Worm (Caenorhabditis elegans): Measurements from ENCODE around the gene utp-20.
A peak's percentile ranks its signal among the peaks of the same experiment; 100 is the strongest.

utp-20 gene

DNA sequence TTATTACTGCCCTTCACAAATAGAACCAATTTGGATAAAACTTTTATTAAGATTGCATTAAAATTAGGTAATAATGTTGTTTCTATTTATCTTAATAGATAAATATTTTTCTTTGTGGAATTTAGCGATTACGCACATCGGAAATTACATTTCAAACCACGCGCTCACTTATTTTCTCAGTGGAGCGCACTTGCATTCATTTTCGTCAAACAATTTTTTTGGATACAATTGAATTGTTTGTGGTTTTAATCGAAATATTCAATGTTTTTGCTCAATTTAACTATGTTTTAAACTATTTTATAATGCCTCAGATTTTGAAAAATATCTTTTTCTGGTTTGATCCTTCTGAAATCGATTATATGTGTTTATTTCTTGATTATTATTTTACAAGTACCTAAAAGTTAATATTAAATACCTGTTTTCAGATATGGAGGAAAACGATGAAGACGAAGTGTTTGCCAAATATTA lies at the start of gene utp-20:
Gene utp-20 (plus strand): TSS at position 418 of the 468 bp plus-strand sequence.
- no peak for TF ChIP-seq daf-8 (GFP tag; IDR thresholded peaks at IDR 0.05)
- no peak for TF ChIP-seq pqm-1 (tag; optimal IDR thresholded peaks at IDR 0.05)
- no peak for TF ChIP-seq dmd-9 (GFP tag; IDR thresholded peaks at IDR 0.05)
- TF ChIP-seq cey-2 (tag; optimal IDR thresholded peaks at IDR 0.05; ENCODE audit: borderline replicate concordance, insufficient read depth) = no peak
- no peak for TF ChIP-seq hmg-1.1 (GFP tag; IDR thresholded peaks at IDR 0.05)
- TF ChIP-seq madf-5 (GFP tag; IDR thresholded peaks at IDR 0.05) = no peak
- no peak for TF ChIP-seq mxl-3 (GFP tag; optimal IDR thresholded peaks at IDR 0.05)
- no peak for TF ChIP-seq skn-1 (tag; optimal IDR thresholded peaks at IDR 0.05)
- no peak for TF ChIP-seq nhr-28 (tag; optimal IDR thresholded peaks at IDR 0.05)
- TF ChIP-seq Y105C5A.15 (GFP tag; IDR thresholded peaks at IDR 0.05) = no peak
- no peak for TF ChIP-seq lsy-2 (tag; optimal IDR thresholded peaks at IDR 0.05)
- no peak for TF ChIP-seq daf-12 (tag; optimal IDR thresholded peaks at IDR 0.05)
- no peak for TF ChIP-seq ceh-20 (GFP tag; IDR thresholded peaks at IDR 0.05)
- no peak for TF ChIP-seq zag-1 (tag; optimal IDR thresholded peaks at IDR 0.05)
- no peak for TF ChIP-seq madf-9 (GFP tag; conservative IDR thresholded peaks at IDR 0.05)
- TF ChIP-seq zfp-3 (GFP tag; conservative IDR thresholded peaks at IDR 0.05) = no peak
- no peak for TF ChIP-seq nhr-25 (tag; optimal IDR thresholded peaks at IDR 0.05; ENCODE audit: borderline replicate concordance, insufficient read depth)
- TF ChIP-seq zip-2 (tag; optimal IDR thresholded peaks at IDR 0.05) = no peak
- no peak for TF ChIP-seq tra-1 (GFP tag; IDR thresholded peaks at IDR 0.05)
- TF ChIP-seq spr-3 (GFP tag; optimal IDR thresholded peaks at IDR 0.05) = no peak
- TF ChIP-seq snpc-1.2 (GFP tag; IDR thresholded peaks at IDR 0.05) = no peak
- no peak for TF ChIP-seq snpc-4 (tag; optimal IDR thresholded peaks at IDR 0.05)
- no peak for TF ChIP-seq ctbp-1 (GFP tag; IDR thresholded peaks at IDR 0.05)
- no peak for TF ChIP-seq lin-13 (GFP tag; optimal IDR thresholded peaks at IDR 0.05)
- TF ChIP-seq nhr-102 (tag; optimal IDR thresholded peaks at IDR 0.05) = no peak
- TF ChIP-seq dmd-8 (GFP tag; IDR thresholded peaks at IDR 0.05) = no peak
- TF ChIP-seq zip-11 (GFP tag; IDR thresholded peaks at IDR 0.05) = no peak
- no peak for TF ChIP-seq aha-1 (tag)
- TF ChIP-seq nhr-6 (tag; optimal IDR thresholded peaks at IDR 0.05) = peak; percentile 13
- TF ChIP-seq T20F7.1 (GFP tag; optimal IDR thresholded peaks at IDR 0.05) = peak; percentile 46
- TF ChIP-seq hlh-11 (tag; optimal IDR thresholded peaks at IDR 0.05) = no peak
- no peak for TF ChIP-seq R02D3.7 (tag; optimal IDR thresholded peaks at IDR 0.05)
- no peak for TF ChIP-seq Y5F2A.4 (GFP tag; optimal IDR thresholded peaks at IDR 0.05)
- no peak for TF ChIP-seq lin-39 (tag; optimal IDR thresholded peaks at IDR 0.05)
- no peak for TF ChIP-seq jun-1 (tag; optimal IDR thresholded peaks at IDR 0.05)
- peak; percentile 88 for TF ChIP-seq dpl-1 (GFP tag; optimal IDR thresholded peaks at IDR 0.05)
- no peak for TF ChIP-seq F26F4.8 (GFP tag; conservative IDR thresholded peaks at IDR 0.05)
- TF ChIP-seq F37D6.2 (tag; optimal IDR thresholded peaks at IDR 0.05) = no peak
- peak; percentile 7 for TF ChIP-seq nhr-11 (tag; optimal IDR thresholded peaks at IDR 0.05)
- no peak for TF ChIP-seq hif-1 (tag; optimal IDR thresholded peaks at IDR 0.05)
- TF ChIP-seq nhr-42 (GFP tag; IDR thresholded peaks at IDR 0.05) = no peak
- no peak for TF ChIP-seq lim-7 (GFP tag; IDR thresholded peaks at IDR 0.05)
- TF ChIP-seq nhr-111 (GFP tag; optimal IDR thresholded peaks at IDR 0.05) = no peak
- TF ChIP-seq saeg-2 (GFP tag; IDR thresholded peaks at IDR 0.05) = no peak
- TF ChIP-seq Y48G9A.11 (GFP tag; IDR thresholded peaks at IDR 0.05) = no peak
- no peak for TF ChIP-seq mxl-2 (GFP tag; conservative IDR thresholded peaks at IDR 0.05)
- TF ChIP-seq mdl-1 (tag; optimal IDR thresholded peaks at IDR 0.05) = peak; percentile 32 to 62
- TF ChIP-seq zfp-2 (tag; optimal IDR thresholded peaks at IDR 0.05) = no peak
- TF ChIP-seq dmd-6 (GFP tag; IDR thresholded peaks at IDR 0.05) = no peak
- peak; percentile 95 for TF ChIP-seq lin-38 (GFP tag; IDR thresholded peaks at IDR 0.05)
- TF ChIP-seq ama-1 (optimal IDR thresholded peaks at IDR 0.05) = no peak
- no peak for TF ChIP-seq ZK546.5 (tag; optimal IDR thresholded peaks at IDR 0.05)
- TF ChIP-seq php-3 (GFP tag; IDR thresholded peaks at IDR 0.05) = no peak
